Fruit fly (Drosophila melanogaster) whole organism, embryonic: ENCODE data around the gene CG10165.

Experiments
- Adf1 ChIP-seq: fragments of 200-800 bp; sonication (Bioruptor generic); IDR thresholded peaks from 2 replicates; pipeline ENCODE4 v1.3.6; 2022; ENCODE audit warnings: missing biosample characterization, missing genetic modification characterization
- Atf-2 ChIP-seq: fragments of 200-800 bp; sonication (Bioruptor generic); optimal IDR thresholded peaks from 2 replicates; lab custom pipeline; 2016; ENCODE audit warnings: missing biosample characterization, missing genetic modification characterization
- CG12659 ChIP-seq: fragments of 200-800 bp; sonication (Bioruptor generic); optimal IDR thresholded peaks from 3 replicates; lab custom pipeline; 2017; ENCODE audit warnings: mild to moderate bottlenecking, missing biosample characterization, missing genetic modification reagents, missing genetic modification characterization
- CG14860 ChIP-seq: fragments of 200-800 bp; sonication (Bioruptor generic); IDR thresholded peaks from 3 replicates; pipeline ENCODE4 v1.3.6; 2022; ENCODE audit warnings: missing biosample characterization, missing genetic modification characterization; ENCODE audit not compliant: partially characterized antibody
- CG16779 ChIP-seq: fragments of 200-800 bp; sonication (Bioruptor generic); IDR thresholded peaks from 2 replicates; pipeline ENCODE4 v1.3.6; 2022; ENCODE audit warnings: missing biosample characterization, missing genetic modification characterization
- CG18011 ChIP-seq: fragments of 200-800 bp; sonication (Bioruptor generic); optimal IDR thresholded peaks from 2 replicates; lab custom pipeline; 2017; ENCODE audit warnings: missing biosample characterization, missing genetic modification characterization, mild to moderate bottlenecking, moderate library complexity, missing genotype
- CG2199 ChIP-seq: fragments of 200-800 bp; sonication (Bioruptor generic); IDR thresholded peaks from 3 replicates; pipeline ENCODE4 v1.3.6; 2022; ENCODE audit warnings: missing biosample characterization, missing genetic modification characterization
- CG34422 ChIP-seq: fragments of 200-800 bp; sonication (Bioruptor generic); IDR thresholded peaks from 3 replicates; pipeline ENCODE4 v1.3.6; 2022; ENCODE audit warnings: missing biosample characterization, missing genetic modification characterization
- CG3838 ChIP-seq: fragments of 200-800 bp; sonication (Bioruptor generic); optimal IDR thresholded peaks from 3 replicates; lab custom pipeline; 2016; ENCODE audit warnings: missing biosample characterization, missing genetic modification characterization
- CG4360 ChIP-seq: fragments of 200-800 bp; sonication (Bioruptor generic); IDR thresholded peaks from 2 replicates; pipeline ENCODE4 v1.3.6; 2022; ENCODE audit warnings: missing biosample characterization, missing genetic modification characterization
- CG6272 ChIP-seq: fragments of 200-800 bp; sonication (Bioruptor generic); IDR thresholded peaks from 2 replicates; pipeline ENCODE4 v1.3.6; 2022; ENCODE audit warnings: missing biosample characterization, missing genetic modification characterization
- CG6689 ChIP-seq: fragments of 200-800 bp; sonication (Bioruptor generic); IDR thresholded peaks from 2 replicates; pipeline ENCODE4 v1.3.6; 2022; ENCODE audit warnings: missing biosample characterization, missing genetic modification characterization
- CG6791 ChIP-seq: fragments of 200-800 bp; sonication (Bioruptor generic); IDR thresholded peaks from 3 replicates; pipeline ENCODE4 v1.3.6; 2022; ENCODE audit warnings: missing biosample characterization, missing genetic modification characterization; ENCODE audit not compliant: partially characterized antibody
- CG7963 ChIP-seq: fragments of 200-800 bp; sonication (Bioruptor generic); IDR thresholded peaks from 3 replicates; pipeline ENCODE4 v1.3.6; 2022; ENCODE audit warnings: missing biosample characterization, missing genetic modification characterization; ENCODE audit not compliant: partially characterized antibody
- CG8944 ChIP-seq: fragments of 200-800 bp; sonication (Bioruptor generic); optimal IDR thresholded peaks from 3 replicates; lab custom pipeline; 2016; ENCODE audit warnings: missing biosample characterization, missing genetic modification characterization
- CkIIα-i1 ChIP-seq: fragments of 200-800 bp; sonication (Bioruptor generic); IDR thresholded peaks from 2 replicates; pipeline ENCODE4 v1.3.6; 2022; ENCODE audit warnings: missing biosample characterization, missing genetic modification characterization
- Dip3 ChIP-seq: fragments of 200-800 bp; sonication (Bioruptor generic); optimal IDR thresholded peaks from 3 replicates; lab custom pipeline; 2016; ENCODE audit warnings: missing biosample characterization, missing genetic modification characterization
- E2f2 ChIP-seq: fragments of 200-800 bp; sonication (Bioruptor generic); IDR thresholded peaks from 2 replicates; pipeline ENCODE4 v1.3.6; 2022; ENCODE audit warnings: missing biosample characterization, missing genetic modification characterization
- Hand ChIP-seq: fragments of 200-800 bp; sonication (Bioruptor generic); optimal IDR thresholded peaks from 2 replicates; lab custom pipeline; 2017; ENCODE audit warnings: mild to moderate bottlenecking, missing biosample characterization, missing genetic modification reagents, missing genetic modification characterization
- Hmr ChIP-seq: fragments of 200-800 bp; sonication (Bioruptor generic); optimal IDR thresholded peaks from 3 replicates; lab custom pipeline; 2017; ENCODE audit warnings: mild to moderate bottlenecking, missing biosample characterization, missing genetic modification reagents, missing genetic modification characterization
- MESR4 ChIP-seq: fragments of 200-800 bp; sonication (Bioruptor generic); optimal IDR thresholded peaks from 2 replicates; lab custom pipeline; 2018; ENCODE audit warnings: missing biosample characterization, mild to moderate bottlenecking, missing genetic modification characterization, moderate library complexity
- Myb ChIP-seq: fragments of 200-800 bp; sonication (Bioruptor generic); optimal IDR thresholded peaks from 2 replicates; lab custom pipeline; 2016; ENCODE audit warnings: missing biosample characterization, missing genetic modification characterization
- NC2α ChIP-seq: fragments of 200-800 bp; sonication (Bioruptor generic); optimal IDR thresholded peaks from 2 replicates; lab custom pipeline; 2016; ENCODE audit warnings: missing biosample characterization, missing genetic modification characterization
- Oaz ChIP-seq: fragments of 200-800 bp; sonication (Bioruptor generic); IDR thresholded peaks from 2 replicates; pipeline ENCODE4 v1.3.6; 2022; ENCODE audit warnings: missing biosample characterization, missing genetic modification characterization
- PHDP ChIP-seq: fragments of 200-800 bp; sonication (Bioruptor generic); optimal IDR thresholded peaks from 3 replicates; lab custom pipeline; 2018; ENCODE audit warnings: missing biosample characterization, mild to moderate bottlenecking, missing genetic modification characterization, moderate library complexity
- Sry-β ChIP-seq: fragments of 200-800 bp; sonication (Bioruptor generic); optimal IDR thresholded peaks from 2 replicates; lab custom pipeline; 2018; ENCODE audit warnings: missing biosample characterization, mild to moderate bottlenecking, missing genetic modification characterization, moderate library complexity
- Sry-δ ChIP-seq: fragments of 200-800 bp; sonication (Bioruptor generic); optimal IDR thresholded peaks from 2 replicates; lab custom pipeline; 2016; ENCODE audit warnings: missing biosample characterization, missing genetic modification characterization
- Ssrp ChIP-seq: fragments of 200-800 bp; sonication (Bioruptor generic); optimal IDR thresholded peaks from 2 replicates; lab custom pipeline; 2018; ENCODE audit warnings: missing biosample characterization, mild to moderate bottlenecking, missing genetic modification characterization, moderate library complexity
- Xbp1 ChIP-seq: fragments of 200-800 bp; sonication (Bioruptor generic); optimal IDR thresholded peaks from 3 replicates; lab custom pipeline; 2016; ENCODE audit warnings: missing biosample characterization, mild to moderate bottlenecking, missing genetic modification characterization
- YL-1 ChIP-seq: fragments of 200-800 bp; sonication (Bioruptor generic); optimal IDR thresholded peaks from 3 replicates; lab custom pipeline; 2017; ENCODE audit warnings: missing biosample characterization, mild to moderate bottlenecking, missing genetic modification characterization
- al ChIP-seq: fragments of 200-800 bp; sonication (Bioruptor generic); IDR thresholded peaks from 2 replicates; pipeline ENCODE4 v1.3.6; 2022; ENCODE audit warnings: missing biosample characterization, missing genetic modification characterization
- chinmo ChIP-seq: fragments of 200-800 bp; sonication (Bioruptor generic); IDR thresholded peaks from 4 replicates; pipeline ENCODE4 v1.3.6; 2022; ENCODE audit warnings: missing biosample characterization, missing genetic modification characterization; ENCODE audit not compliant: partially characterized antibody
- chn ChIP-seq: fragments of 200-800 bp; sonication (Bioruptor generic); optimal IDR thresholded peaks from 2 replicates; lab custom pipeline; 2016; ENCODE audit warnings: missing biosample characterization, missing genetic modification characterization
- ci ChIP-seq: fragments of 200-800 bp; sonication (Bioruptor generic); IDR thresholded peaks from 3 replicates; pipeline ENCODE4 v1.3.6; 2022; ENCODE audit warnings: missing biosample characterization, missing genetic modification characterization
- crc ChIP-seq: fragments of 200-800 bp; sonication (Bioruptor generic); optimal IDR thresholded peaks from 2 replicates; lab custom pipeline; 2016; ENCODE audit warnings: missing biosample characterization, missing genetic modification characterization
- dm ChIP-seq: fragments of 200-800 bp; sonication (Bioruptor generic); optimal IDR thresholded peaks from 3 replicates; lab custom pipeline; 2016; ENCODE audit warnings: missing biosample characterization, missing genetic modification characterization
- dmrt11E ChIP-seq: fragments of 200-800 bp; sonication (Bioruptor generic); optimal IDR thresholded peaks from 3 replicates; lab custom pipeline; 2018; ENCODE audit warnings: missing biosample characterization, mild to moderate bottlenecking, missing genetic modification characterization, moderate library complexity
- jumu ChIP-seq: fragments of 200-800 bp; sonication (Bioruptor generic); optimal IDR thresholded peaks from 3 replicates; lab custom pipeline; 2016; ENCODE audit warnings: missing biosample characterization, missing genetic modification characterization
- klu ChIP-seq: fragments of 200-800 bp; sonication (Bioruptor generic); IDR thresholded peaks from 2 replicates; pipeline ENCODE4 v1.3.6; 2022; ENCODE audit warnings: missing biosample characterization, missing genetic modification characterization
- knrl ChIP-seq: fragments of 200-800 bp; sonication (Bioruptor generic); IDR thresholded peaks from 3 replicates; pipeline ENCODE4 v1.3.6; 2022; ENCODE audit warnings: missing biosample characterization, missing genetic modification characterization; ENCODE audit not compliant: partially characterized antibody
- oc ChIP-seq: fragments of 200-800 bp; sonication (Bioruptor generic); optimal IDR thresholded peaks from 2 replicates; lab custom pipeline; 2018; ENCODE audit warnings: missing biosample characterization, mild to moderate bottlenecking, missing genetic modification characterization, moderate library complexity
- phol ChIP-seq: fragments of 200-800 bp; sonication (Bioruptor generic); optimal IDR thresholded peaks from 3 replicates; lab custom pipeline; 2018; ENCODE audit warnings: missing biosample characterization, mild to moderate bottlenecking, missing genetic modification characterization, moderate library complexity
- rib ChIP-seq: fragments of 200-800 bp; sonication (Bioruptor generic); IDR thresholded peaks from 2 replicates; pipeline ENCODE4 v1.3.6; 2022; ENCODE audit warnings: missing biosample characterization, missing genetic modification characterization
- sd ChIP-seq: fragments of 200-800 bp; sonication (Bioruptor generic); optimal IDR thresholded peaks from 3 replicates; lab custom pipeline; 2018; ENCODE audit warnings: missing biosample characterization, mild to moderate bottlenecking, missing genetic modification characterization, moderate library complexity
- sens ChIP-seq: fragments of 200-800 bp; sonication (Bioruptor generic); peaks from one replicate; lab custom pipeline; 2016; ENCODE audit warnings: missing biosample characterization, missing genetic modification characterization
- sens-2 ChIP-seq: fragments of 200-800 bp; sonication (Bioruptor generic); IDR thresholded peaks from 2 replicates; pipeline ENCODE4 v1.3.6; 2022; ENCODE audit warnings: missing biosample characterization, missing genetic modification characterization
- slou ChIP-seq: fragments of 200-800 bp; sonication (Bioruptor generic); optimal IDR thresholded peaks from 3 replicates; lab custom pipeline; 2016; ENCODE audit warnings: missing biosample characterization, missing genetic modification characterization
- trem ChIP-seq: fragments of 200-800 bp; optimal IDR thresholded peaks from 3 replicates; lab custom pipeline; 2019; ENCODE audit warnings: missing biosample characterization, mild to moderate bottlenecking, missing genetic modification characterization, moderate library complexity
- tx ChIP-seq: fragments of 200-800 bp; sonication (Bioruptor generic); optimal IDR thresholded peaks from 2 replicates; lab custom pipeline; 2016; ENCODE audit warnings: missing biosample characterization, missing genetic modification characterization
- vfl ChIP-seq: fragments of 200-800 bp; sonication (Bioruptor generic); optimal IDR thresholded peaks from 2 replicates; lab custom pipeline; 2016; ENCODE audit warnings: missing biosample characterization, missing genetic modification characterization
- zen2 ChIP-seq: fragments of 200-800 bp; sonication (Bioruptor generic); IDR thresholded peaks from 3 replicates; pipeline ENCODE4 v1.3.6; 2022; ENCODE audit warnings: missing biosample characterization, missing genetic modification characterization; ENCODE audit not compliant: partially characterized antibody

Gene CG10165

DNA sequence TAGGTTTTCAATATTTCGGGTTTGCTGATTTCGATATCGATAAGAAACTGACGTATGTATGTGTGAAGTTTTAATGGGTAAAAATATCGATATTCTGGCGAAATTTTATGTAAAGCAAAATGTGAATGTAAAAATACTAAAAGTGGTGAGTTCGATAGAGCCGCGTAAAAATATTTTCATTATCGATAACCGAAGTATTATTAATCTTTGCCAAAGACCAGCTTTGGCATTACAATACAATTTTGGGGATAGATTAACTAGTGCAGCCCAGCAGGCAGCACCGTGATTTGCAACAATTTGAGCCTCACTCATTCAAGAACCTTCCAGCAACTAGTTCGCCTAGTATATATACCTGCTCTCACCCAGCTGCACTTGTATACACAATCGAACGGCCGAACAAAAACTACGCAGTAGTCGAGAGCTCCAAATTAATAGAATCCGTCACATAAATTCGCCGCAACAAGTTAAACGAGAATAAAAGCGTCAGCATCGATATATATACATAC is 12.2 kb upstream of the CG10165 start (continued):
- TF ChIP-seq CG8944 (GFP tag; lab: Kevin White, UChicago) (no peak), oc (tag; lab: Kevin White, UChicago) (peak; percentile 71), Atf-2 (GFP tag; lab: Kevin White, UChicago) (no peak), zen2 (GFP tag; lab: Robert Waterston, UW) (peak; percentile 93), knrl (GFP tag; lab: Robert Waterston, UW) (peak; percentile 77), CkIIα-i1 (GFP tag; lab: Robert Waterston, UW) (no peak), crc (GFP tag; lab: Kevin White, UChicago) (no peak), Adf1 (GFP tag; lab: Robert Waterston, UW) (no peak), dm (GFP tag; lab: Kevin White, UChicago) (peak; percentile 1), rib (no peak), CG16779 (GFP tag; lab: Robert Waterston, UW) (no peak), jumu (GFP tag; lab: Kevin White, UChicago) (no peak), CG14860 (GFP tag; lab: Robert Waterston, UW) (peak; percentile 91), sens-2 (GFP tag; lab: Robert Waterston, UW) (no peak), klu (no peak), chn (GFP tag; lab: Kevin White, UChicago) (no peak), YL-1 (GFP tag; lab: Kevin White, UChicago) (peak; percentile 78), dmrt11E (no peak), phol (tag; lab: Kevin White, UChicago) (peak; percentile 27), PHDP (tag; lab: Kevin White, UChicago) (no peak), E2f2 (GFP tag; lab: Robert Waterston, UW) (peak; percentile 67), CG12659 (GFP tag; lab: Kevin White, UChicago) (peak; percentile 77), vfl (GFP tag; lab: Kevin White, UChicago) (no peak), ci (GFP tag; lab: Robert Waterston, UW) (no peak), CG6272 (GFP tag; lab: Robert Waterston, UW) (no peak), CG3838 (GFP tag; lab: Kevin White, UChicago) (no peak), NC2α (GFP tag; lab: Kevin White, UChicago) (no peak), CG18011 (GFP tag; lab: Kevin White, UChicago) (no peak), CG2199 (GFP tag; lab: Robert Waterston, UW) (no peak), CG7963 (GFP tag; lab: Robert Waterston, UW) (peak; percentile 90), Ssrp (no peak), CG4360 (GFP tag; lab: Robert Waterston, UW) (no peak), CG6689 (GFP tag; lab: Robert Waterston, UW) (no peak), CG6791 (GFP tag; lab: Robert Waterston, UW) (peak; percentile 95), tx (no peak), chinmo (peak; percentile 66; the same call in 2 of the 4 replicates), Sry-β (GFP tag; lab: Kevin White, UChicago) (no peak), Xbp1 (GFP tag; lab: Kevin White, UChicago) (no peak), Myb (GFP tag; lab: Kevin White, UChicago) (peak; percentile 70), CG34422 (GFP tag; lab: Robert Waterston, UW) (peak; percentile 13; the same call in 1 of the 3 replicates), Sry-δ (peak; percentile 84), trem (tag; lab: Kevin White, UChicago) (peak; percentile 49), al (GFP tag; lab: Robert Waterston, UW) (no peak), Hand (GFP tag; lab: Kevin White, UChicago) (no peak), sens (peak; percentile 60), Dip3 (GFP tag; lab: Kevin White, UChicago) (no peak), MESR4 (GFP tag; lab: Kevin White, UChicago) (peak; percentile 82), slou (GFP tag; lab: Kevin White, UChicago) (no peak), Oaz (GFP tag; lab: Robert Waterston, UW) (no peak), sd (tag; lab: Kevin White, UChicago) (peak; percentile 50), Hmr (GFP tag; lab: Kevin White, UChicago) (peak; percentile 28)
